Fruit fly (Drosophila melanogaster): ENCODE data around the gene IntS12.

IntS12 gene

DNA sequence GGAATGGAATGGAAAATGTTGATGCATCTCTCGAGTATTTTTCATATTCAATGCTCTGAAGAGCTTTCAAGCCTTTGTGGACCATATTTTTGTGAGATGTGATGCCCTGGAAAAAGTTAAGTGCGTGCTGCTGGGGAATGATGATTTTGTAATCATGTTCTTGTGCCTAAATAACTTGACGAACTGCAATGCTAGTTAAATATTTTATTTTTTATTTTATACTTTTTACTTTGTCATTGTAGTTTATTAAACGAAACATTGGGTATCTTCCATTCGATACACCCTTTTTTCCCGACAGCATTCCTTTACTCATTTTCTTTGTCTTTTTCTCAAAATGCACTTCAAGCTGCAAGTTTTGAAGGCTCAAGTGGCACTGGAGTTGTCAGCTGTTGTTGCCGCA is 36.8 kb downstream of the IntS12 start (continued):
- TF ChIP-seq CG7928 (GFP tag; optimal IDR thresholded peaks at IDR 0.05) (no peak), hbn (GFP tag; IDR thresholded peaks at IDR 0.05; ENCODE audit: partially characterized antibody) (no peak), mam (GFP tag; optimal IDR thresholded peaks at IDR 0.05) (no peak), Sry-β (GFP tag; optimal IDR thresholded peaks at IDR 0.05) (no peak), CG9215 (GFP tag; IDR thresholded peaks at IDR 0.05) (no peak), CG14965 (GFP tag; optimal IDR thresholded peaks at IDR 0.05; ENCODE audit: borderline replicate concordance) (no peak), H15 (GFP tag; IDR thresholded peaks at IDR 0.05) (peak; percentile 48; the same call in 1 of the 3 replicates), CG18262 (tag; optimal IDR thresholded peaks at IDR 0.05) (peak; percentile 58), Mes4 (GFP tag; optimal IDR thresholded peaks at IDR 0.05) (no peak), knrl (GFP tag; IDR thresholded peaks at IDR 0.05; ENCODE audit: partially characterized antibody) (no peak), CG17802 (tag; optimal IDR thresholded peaks at IDR 0.05) (no peak), tup (GFP tag; optimal IDR thresholded peaks at IDR 0.05) (no peak), gt (GFP tag; IDR thresholded peaks at IDR 0.05) (no peak), nmo (GFP tag; optimal IDR thresholded peaks at IDR 0.05) (peak; percentile 53), NFAT (GFP tag; IDR thresholded peaks at IDR 0.05) (no peak), CG16779 (GFP tag; IDR thresholded peaks at IDR 0.05) (no peak), CG34224 (GFP tag; IDR thresholded peaks at IDR 0.05; ENCODE audit: partially characterized antibody) (no peak), CG11247 (GFP tag; IDR thresholded peaks at IDR 0.05) (0 out of 2 replicates have a peak, but pooled peaks have one; percentile 13), CG4617 (GFP tag; optimal IDR thresholded peaks at IDR 0.05; ENCODE audit: borderline replicate concordance) (no peak), CG2120 (GFP tag; optimal IDR thresholded peaks at IDR 0.05) (no peak), Dbx (GFP tag; IDR thresholded peaks at IDR 0.05) (no peak), Asciz (GFP tag; optimal IDR thresholded peaks at IDR 0.05) (peak; percentile 43), ttk (GFP tag; IDR thresholded peaks at IDR 0.05) (peak; percentile 54), CG7271 (tag; optimal IDR thresholded peaks at IDR 0.05) (no peak), CG10274 (GFP tag; optimal IDR thresholded peaks at IDR 0.05) (no peak), CG13424 (tag; optimal IDR thresholded peaks at IDR 0.05) (peak; percentile 37), zf30C (GFP tag; optimal IDR thresholded peaks at IDR 0.05) (no peak), CG17912 (GFP tag; optimal IDR thresholded peaks at IDR 0.05) (no peak), lbe (GFP tag; optimal IDR thresholded peaks at IDR 0.05) (no peak), CG4404 (GFP tag; IDR thresholded peaks at IDR 0.05) (peak; percentile 17; the same call in 1 of the 2 replicates), Lpt (GFP tag; optimal IDR thresholded peaks at IDR 0.05) (no peak), CG10462 (GFP tag; optimal IDR thresholded peaks at IDR 0.05) (no peak), CG9817 (tag; optimal IDR thresholded peaks at IDR 0.05) (no peak), dati (GFP tag; IDR thresholded peaks at IDR 0.05) (no peak), CG13123 (GFP tag; optimal IDR thresholded peaks at IDR 0.05) (peak; percentile 8), CG12744 (GFP tag; optimal IDR thresholded peaks at IDR 0.05) (no peak), CG4282 (GFP tag; optimal IDR thresholded peaks at IDR 0.05) (no peak), odd (GFP tag; optimal IDR thresholded peaks at IDR 0.05) (no peak), Stat92E (GFP tag; optimal IDR thresholded peaks at IDR 0.05) (no peak), CrebB (tag; optimal IDR thresholded peaks at IDR 0.05) (no peak), scrt (GFP tag; optimal IDR thresholded peaks at IDR 0.05) (no peak), org-1 (GFP tag; optimal IDR thresholded peaks at IDR 0.05) (no peak), gro (GFP tag; optimal IDR thresholded peaks at IDR 0.05) (no peak), dmrt11E (tag; optimal IDR thresholded peaks at IDR 0.05) (peak; percentile 43), wor (GFP tag; IDR thresholded peaks at IDR 0.05) (no peak), CG15073 (GFP tag; optimal IDR thresholded peaks at IDR 0.05) (no peak), ATbp (GFP tag; optimal IDR thresholded peaks at IDR 0.05) (peak; percentile 40), NC2β (GFP tag; optimal IDR thresholded peaks at IDR 0.05) (no peak), Vsx1 (GFP tag; optimal IDR thresholded peaks at IDR 0.05) (no peak), seq (GFP tag; IDR thresholded peaks at IDR 0.05) (no peak), CG11398 (GFP tag; optimal IDR thresholded peaks at IDR 0.05) (no peak)

Measured in whole organism, embryonic.